Worm (Caenorhabditis elegans) whole organism, L1 larva: ENCODE measurements around the gene dohh-1.
A peak's percentile ranks its signal among the peaks of the same experiment; 100 is the strongest.

Experiments used
- C04F5.9 ChIP-seq: sonication (generic microtip); optimal IDR thresholded peaks from 2 replicates; lab custom pipeline; 2016; ENCODE audit warnings: missing genetic modification characterization, missing compliant biosample characterization
- C34B4.2 ChIP-seq: sonication (generic microtip); optimal IDR thresholded peaks from 2 replicates; lab custom pipeline; 2017; ENCODE audit warnings: mild to moderate bottlenecking, missing genetic modification characterization, missing compliant biosample characterization
- aha-1 ChIP-seq: fragments of 150-350 bp; optimal IDR thresholded peaks from 2 replicates; lab custom pipeline; 2014; ENCODE audit warnings: missing biosample characterization, missing genetic modification characterization
- alr-1 ChIP-seq: fragments of 200-800 bp; sonication (Bioruptor generic); optimal IDR thresholded peaks from 2 replicates; lab custom pipeline; 2018; ENCODE audit warnings: borderline replicate concordance, mild to moderate bottlenecking, missing genetic modification characterization, missing compliant biosample characterization
- aly-2 ChIP-seq: fragments of 150-350 bp; optimal IDR thresholded peaks from 2 replicates; lab custom pipeline; 2014; ENCODE audit warnings: missing biosample characterization, missing genetic modification characterization
- ama-1 ChIP-seq: fragments of 150-350 bp; optimal IDR thresholded peaks from 2 replicates; lab custom pipeline; 2014
- blmp-1 ChIP-seq: fragments of 150-350 bp; optimal IDR thresholded peaks from 2 replicates; lab custom pipeline; 2014; ENCODE audit warnings: missing biosample characterization, missing genetic modification characterization
- ceh-63 ChIP-seq: fragments of 200-800 bp; sonication (Bioruptor generic); optimal IDR thresholded peaks from 2 replicates; lab custom pipeline; 2018; ENCODE audit warnings: mild to moderate bottlenecking, missing genetic modification characterization, missing compliant biosample characterization
- ceh-8 ChIP-seq: fragments of 200-800 bp; sonication (Bioruptor generic); optimal IDR thresholded peaks from 2 replicates; lab custom pipeline; 2018; ENCODE audit warnings: mild to moderate bottlenecking, missing genetic modification characterization, moderate library complexity, missing compliant biosample characterization
- ceh-88 ChIP-seq: fragments of 200-800 bp; sonication (Bioruptor generic); IDR thresholded peaks from 2 replicates; pipeline ENCODE4 v1.3.6; 2022; ENCODE audit warnings: missing genetic modification characterization, missing compliant biosample characterization
- dpl-1 ChIP-seq, 3 experiments: fragments of 150-350 bp in 2 of 3; sonication (generic microtip) in 1 of 3; optimal IDR thresholded peaks; 2 replicates each; lab custom pipeline; 2014 to 2017; ENCODE audit warnings: missing biosample characterization in 3 of 3, missing genetic modification characterization in 3 of 3, missing genetic modification reagents in 3 of 3
- efl-3 ChIP-seq: fragments of 200-800 bp; sonication (Bioruptor generic); optimal IDR thresholded peaks from 2 replicates; lab custom pipeline; 2018; ENCODE audit warnings: mild to moderate bottlenecking, missing genetic modification characterization, missing compliant biosample characterization
- egl-13 ChIP-seq: sonication (generic microtip); optimal IDR thresholded peaks from 2 replicates; lab custom pipeline; 2016; ENCODE audit warnings: missing genotype, missing genetic modification reagents, missing genetic modification characterization, missing compliant biosample characterization
- egl-27 ChIP-seq, 2 experiments: fragments of 150-350 bp in 1 of 2; sonication (generic microtip); optimal IDR thresholded peaks; 3 replicates each; lab custom pipeline; 2017 to 2018; ENCODE audit warnings: missing biosample characterization in 2 of 2, missing genetic modification characterization in 2 of 2, missing genetic modification reagents in 2 of 2
- ets-5 ChIP-seq: fragments of 200-800 bp; sonication (Bioruptor generic); IDR thresholded peaks from 2 replicates; pipeline ENCODE4 v1.3.6; 2022; ENCODE audit warnings: missing genetic modification characterization, missing compliant biosample characterization
- fkh-4 ChIP-seq: sonication (generic microtip); optimal IDR thresholded peaks from 2 replicates; lab custom pipeline; 2016; ENCODE audit warnings: missing compliant biosample characterization, missing genetic modification characterization, borderline replicate concordance
- grh-1 ChIP-seq: fragments of 200-800 bp; sonication (Bioruptor generic); IDR thresholded peaks from 2 replicates; pipeline ENCODE4 v1.3.6; 2022; ENCODE audit warnings: missing genetic modification reagents, missing genetic modification characterization, missing compliant biosample characterization
- hlh-4 ChIP-seq: sonication (generic microtip); optimal IDR thresholded peaks from 2 replicates; lab custom pipeline; 2016; ENCODE audit warnings: mild to moderate bottlenecking, missing genetic modification characterization, missing compliant biosample characterization
- hpl-2 ChIP-seq: fragments of 150-350 bp; optimal IDR thresholded peaks from 2 replicates; lab custom pipeline; 2014; ENCODE audit warnings: missing biosample characterization, missing genetic modification reagents, missing genetic modification characterization
- isw-1 ChIP-seq: fragments of 200-800 bp; sonication (Bioruptor generic); IDR thresholded peaks from 2 replicates; pipeline ENCODE4 v1.3.6; 2022; ENCODE audit warnings: missing genetic modification characterization, missing compliant biosample characterization
- jun-1 ChIP-seq: fragments of 150-350 bp; optimal IDR thresholded peaks from 2 replicates; lab custom pipeline; 2014; ENCODE audit warnings: missing biosample characterization, missing genetic modification reagents, missing genetic modification characterization
- lin-13 ChIP-seq: fragments of 150-350 bp; optimal IDR thresholded peaks from 2 replicates; lab custom pipeline; 2014; ENCODE audit warnings: missing biosample characterization, missing genetic modification reagents, missing genetic modification characterization
- lin-15B ChIP-seq: fragments of 150-350 bp; sonication (generic microtip); optimal IDR thresholded peaks from 3 replicates; lab custom pipeline; 2014; ENCODE audit warnings: missing biosample characterization, missing genetic modification characterization
- lir-3 ChIP-seq: sonication (generic microtip); optimal IDR thresholded peaks from 2 replicates; lab custom pipeline; 2016; ENCODE audit warnings: mild to moderate bottlenecking, missing genetic modification characterization, moderate library complexity, missing compliant biosample characterization; ENCODE audit not compliant: poor library complexity
- lsy-2 ChIP-seq, 2 experiments: fragments of 150-350 bp; optimal IDR thresholded peaks; 2 replicates each; lab custom pipeline; 2014; ENCODE audit warnings: missing biosample characterization in 2 of 2, missing genetic modification characterization in 2 of 2
- mef-2 ChIP-seq: fragments of 150-350 bp; optimal IDR thresholded peaks from 2 replicates; lab custom pipeline; 2014; ENCODE audit warnings: missing biosample characterization, missing genetic modification characterization
- nhr-12 ChIP-seq: sonication (generic microtip); optimal IDR thresholded peaks from 2 replicates; lab custom pipeline; 2017; ENCODE audit warnings: missing biosample characterization, missing genetic modification characterization
- nhr-19 ChIP-seq: fragments of 200-800 bp; sonication (Bioruptor generic); conservative IDR thresholded peaks from 2 replicates; pipeline ENCODE4 v1.3.6; 2022; ENCODE audit warnings: missing genetic modification characterization, missing compliant biosample characterization
- nhr-20 ChIP-seq: sonication (generic microtip); optimal IDR thresholded peaks from 2 replicates; lab custom pipeline; 2016; ENCODE audit warnings: mild to moderate bottlenecking, missing genetic modification characterization, missing compliant biosample characterization
- nhr-28 ChIP-seq: fragments of 150-350 bp; optimal IDR thresholded peaks from 2 replicates; lab custom pipeline; 2014; ENCODE audit warnings: missing biosample characterization, missing genetic modification characterization
- nhr-47 ChIP-seq: sonication (generic microtip); optimal IDR thresholded peaks from 2 replicates; lab custom pipeline; 2016; ENCODE audit warnings: mild to moderate bottlenecking, missing genetic modification characterization, moderate library complexity, missing compliant biosample characterization
- nhr-71 ChIP-seq: sonication (generic microtip); optimal IDR thresholded peaks from 2 replicates; lab custom pipeline; 2016; ENCODE audit warnings: mild to moderate bottlenecking, missing genetic modification characterization, moderate library complexity, missing compliant biosample characterization
- nhr-77 ChIP-seq: fragments of 150-350 bp; optimal IDR thresholded peaks from 2 replicates; lab custom pipeline; 2014; ENCODE audit warnings: missing biosample characterization, missing genetic modification characterization
- nhr-84 ChIP-seq: sonication (generic microtip); optimal IDR thresholded peaks from 2 replicates; lab custom pipeline; 2017; ENCODE audit warnings: missing biosample characterization, missing genetic modification characterization
- nhr-85 ChIP-seq: sonication (generic microtip); peaks from one replicate; lab custom pipeline; 2016; ENCODE audit warnings: missing genetic modification characterization, inconsistent platforms, missing compliant biosample characterization
- nhr-90 ChIP-seq: sonication (generic microtip); optimal IDR thresholded peaks from 2 replicates; lab custom pipeline; 2016; ENCODE audit warnings: mild to moderate bottlenecking, missing genetic modification characterization, missing compliant biosample characterization; ENCODE audit not compliant: poor library complexity
- pag-3 ChIP-seq: sonication (generic microtip); optimal IDR thresholded peaks from 2 replicates; lab custom pipeline; 2017; ENCODE audit warnings: missing genetic modification characterization, mild to moderate bottlenecking, missing compliant biosample characterization, antibody characterized with exemption, borderline replicate concordance; ENCODE audit not compliant: insufficient read depth
- pax-3 ChIP-seq: fragments of 200-800 bp; sonication (Bioruptor generic); optimal IDR thresholded peaks from 2 replicates; lab custom pipeline; 2018; ENCODE audit warnings: mild to moderate bottlenecking, missing genetic modification characterization, moderate library complexity, missing compliant biosample characterization
- skn-1 ChIP-seq: fragments of 150-350 bp; optimal IDR thresholded peaks from 2 replicates; lab custom pipeline; 2014; ENCODE audit warnings: missing biosample characterization, missing genetic modification characterization
- snpc-4 ChIP-seq: fragments of 150-350 bp; optimal IDR thresholded peaks from 2 replicates; lab custom pipeline; 2014; ENCODE audit warnings: missing biosample characterization, missing genetic modification characterization
- snu-23 ChIP-seq: sonication (generic microtip); optimal IDR thresholded peaks from 2 replicates; lab custom pipeline; 2016; ENCODE audit warnings: missing genetic modification characterization, missing compliant biosample characterization
- sox-4 ChIP-seq: sonication (generic microtip); optimal IDR thresholded peaks from 2 replicates; lab custom pipeline; 2016; ENCODE audit warnings: missing genetic modification characterization, missing compliant biosample characterization
- sptf-1 ChIP-seq: fragments of 150-350 bp; optimal IDR thresholded peaks from 2 replicates; lab custom pipeline; 2014; ENCODE audit warnings: missing biosample characterization, missing genetic modification characterization
- sup-37 ChIP-seq: fragments of 200-800 bp; sonication (Bioruptor generic); optimal IDR thresholded peaks from 2 replicates; lab custom pipeline; 2018; ENCODE audit warnings: mild to moderate bottlenecking, missing genetic modification characterization, missing compliant biosample characterization
- swsn-7 ChIP-seq: sonication (generic microtip); optimal IDR thresholded peaks from 2 replicates; lab custom pipeline; 2016; ENCODE audit warnings: missing genetic modification characterization, missing compliant biosample characterization
- tlp-1 ChIP-seq: fragments of 150-350 bp; optimal IDR thresholded peaks from 2 replicates; lab custom pipeline; 2014; ENCODE audit warnings: missing biosample characterization, missing genetic modification characterization
- unc-30 ChIP-seq: sonication (generic microtip); optimal IDR thresholded peaks from 2 replicates; lab custom pipeline; 2017; ENCODE audit warnings: missing biosample characterization, missing genetic modification characterization
- unc-62 ChIP-seq: fragments of 150-350 bp; optimal IDR thresholded peaks from 2 replicates; lab custom pipeline; 2014; ENCODE audit warnings: missing biosample characterization, missing genetic modification reagents, missing genetic modification characterization
- unc-98 ChIP-seq: fragments of 200-800 bp; sonication (Bioruptor generic); IDR thresholded peaks from 2 replicates; pipeline ENCODE4 v1.3.6; 2022; ENCODE audit warnings: missing genetic modification characterization, missing compliant biosample characterization
- vab-15 ChIP-seq: sonication (generic microtip); optimal IDR thresholded peaks from 2 replicates; lab custom pipeline; 2017; ENCODE audit warnings: missing genotype, mild to moderate bottlenecking, missing genetic modification characterization, missing compliant biosample characterization
- xbp-1 ChIP-seq: sonication (generic microtip); optimal IDR thresholded peaks from 2 replicates; lab custom pipeline; 2016; ENCODE audit warnings: missing genetic modification characterization, missing compliant biosample characterization
- zip-4 ChIP-seq: fragments of 200-800 bp; sonication (Bioruptor generic); optimal IDR thresholded peaks from 2 replicates; lab custom pipeline; 2018; ENCODE audit warnings: mild to moderate bottlenecking, missing genetic modification characterization, moderate library complexity, missing compliant biosample characterization
- ztf-4 ChIP-seq: fragments of 150-350 bp; optimal IDR thresholded peaks from 2 replicates; lab custom pipeline; 2014; ENCODE audit warnings: missing biosample characterization, missing genetic modification characterization

dohh-1 gene

ce11 chrII:10557206-10557574, 22.6 kb upstream of the dohh-1 start (continued):
- no peak for TF ChIP-seq ceh-63 (GFP tag; lab: Kevin White, UChicago)
- TF ChIP-seq nhr-19: peak; percentile 75
- peak; percentile 23 to 29 (median 28) for TF ChIP-seq dpl-1 (GFP tag; optimal IDR thresholded peaks at IDR 0.05; lab: Kevin White, UChicago)
- TF ChIP-seq nhr-20 (tag; lab: Kevin White, UChicago): peak; percentile 85
- no peak for TF ChIP-seq sptf-1 (tag; lab: Kevin White, UChicago)
- no peak for TF ChIP-seq aly-2 (tag; lab: Kevin White, UChicago)
- peak; percentile 78 for TF ChIP-seq snu-23
- peak; percentile 37 for TF ChIP-seq swsn-7
- TF ChIP-seq sox-4: no peak
- TF ChIP-seq nhr-47 (tag; lab: Kevin White, UChicago): peak; percentile 41
- peak; percentile 73 for TF ChIP-seq skn-1
- no peak for TF ChIP-seq ets-5 (GFP tag; lab: Robert Waterston, UW)
- no peak for TF ChIP-seq unc-98
- TF ChIP-seq pag-3 (tag; lab: Kevin White, UChicago): no peak
- no peak for TF ChIP-seq alr-1 (tag; lab: Kevin White, UChicago)
- TF ChIP-seq nhr-28: no peak
- TF ChIP-seq nhr-90 (tag; lab: Kevin White, UChicago): peak; percentile 72
- peak; percentile 21 for TF ChIP-seq ztf-4 (tag; lab: Kevin White, UChicago)
- TF ChIP-seq hpl-2 (GFP tag; lab: Kevin White, UChicago): no peak
- TF ChIP-seq efl-3 (GFP tag; lab: Kevin White, UChicago): no peak
- TF ChIP-seq vab-15: no peak
- TF ChIP-seq ama-1: peak; percentile 67
- TF ChIP-seq egl-13 (tag; lab: Kevin White, UChicago): no peak
- no peak for TF ChIP-seq mef-2 (tag; lab: Kevin White, UChicago)
- TF ChIP-seq nhr-84 (tag; lab: Kevin White, UChicago): no peak
- no peak for TF ChIP-seq jun-1 (tag; lab: Kevin White, UChicago)
- TF ChIP-seq hlh-4 (tag; lab: Kevin White, UChicago): no peak
- no peak for TF ChIP-seq unc-62 (GFP tag; lab: Kevin White, UChicago)
- peak; percentile 41 to 67 for TF ChIP-seq lsy-2 (tag; optimal IDR thresholded peaks at IDR 0.05; lab: Kevin White, UChicago)
- TF ChIP-seq snpc-4: peak; percentile 26
- no peak for TF ChIP-seq C34B4.2

- no peak for TF ChIP-seq sup-37
- TF ChIP-seq nhr-77 (tag; lab: Kevin White, UChicago): no peak
- peak; percentile 37 for TF ChIP-seq nhr-71 (tag; lab: Kevin White, UChicago)
- no peak for TF ChIP-seq zip-4 (GFP tag; lab: Kevin White, UChicago)
- no peak for TF ChIP-seq ceh-8 (GFP tag; lab: Kevin White, UChicago)
- TF ChIP-seq ceh-88 (GFP tag; lab: Robert Waterston, UW): no peak
- TF ChIP-seq isw-1: no peak
- TF ChIP-seq nhr-20 (tag; lab: Kevin White, UChicago): no peak
- TF ChIP-seq pax-3 (tag; lab: Kevin White, UChicago): no peak
- TF ChIP-seq nhr-19: peak; percentile 34; the same call in 1 of the 2 replicates
- TF ChIP-seq nhr-28: no peak
- TF ChIP-seq tlp-1 (tag; lab: Kevin White, UChicago): no peak
- TF ChIP-seq egl-27 (tag; optimal IDR thresholded peaks at IDR 0.05; lab: Kevin White, UChicago): no peak
- no peak for TF ChIP-seq fkh-4 (tag; lab: Kevin White, UChicago)
- no peak for TF ChIP-seq snpc-4
- TF ChIP-seq lin-13: no peak
- TF ChIP-seq skn-1: no peak
- no peak for TF ChIP-seq sptf-1 (tag; lab: Kevin White, UChicago)
- no peak for TF ChIP-seq jun-1 (tag; lab: Kevin White, UChicago)
- no peak for TF ChIP-seq aha-1
- no peak for TF ChIP-seq nhr-12
- TF ChIP-seq lin-15B (tag; lab: Kevin White, UChicago): no peak
- TF ChIP-seq unc-30 (tag; lab: Kevin White, UChicago): no peak
- TF ChIP-seq C04F5.9: no peak
- no peak for TF ChIP-seq nhr-85
- no peak for TF ChIP-seq grh-1 (GFP tag; lab: Robert Waterston, UW)
- no peak for TF ChIP-seq xbp-1 (tag; lab: Kevin White, UChicago)
- TF ChIP-seq ztf-4 (tag; lab: Kevin White, UChicago): peak; percentile 14
- TF ChIP-seq lir-3 (tag; lab: Kevin White, UChicago): peak; percentile 45
- no peak for TF ChIP-seq ama-1
- no peak for TF ChIP-seq blmp-1
Measured at ce11 chrII:10558345-10558744, 21.4 kb upstream of the dohh-1 start.
